Worm (Caenorhabditis elegans) whole organism, late embryonic: ENCODE data around the gene clec-262.

Experiments
- ama-1 ChIP-seq: fragments of 150-350 bp; optimal IDR thresholded peaks from 2 replicates; lab custom pipeline; 2014
- ceh-6 ChIP-seq: fragments of 200-800 bp; sonication (Bioruptor generic); optimal IDR thresholded peaks from 2 replicates; lab custom pipeline; 2018; ENCODE audit warnings: mild to moderate bottlenecking, missing genetic modification characterization, missing compliant biosample characterization
- ceh-9 ChIP-seq: sonication (generic microtip); optimal IDR thresholded peaks from 2 replicates; lab custom pipeline; 2016; ENCODE audit warnings: mild to moderate bottlenecking, missing genetic modification characterization, inconsistent platforms, missing compliant biosample characterization
- che-1 ChIP-seq: sonication (generic microtip); optimal IDR thresholded peaks from 2 replicates; lab custom pipeline; 2016; ENCODE audit warnings: mild to moderate bottlenecking, missing genetic modification characterization, missing compliant biosample characterization
- elt-2 ChIP-seq: sonication (generic microtip); optimal IDR thresholded peaks from 2 replicates; lab custom pipeline; 2016; ENCODE audit warnings: missing genetic modification reagents, missing genetic modification characterization, missing compliant biosample characterization
- nhr-11 ChIP-seq: fragments of 150-350 bp; optimal IDR thresholded peaks from 2 replicates; lab custom pipeline; 2014; ENCODE audit warnings: missing biosample characterization, missing genetic modification characterization
- pha-2 ChIP-seq: sonication (generic microtip); optimal IDR thresholded peaks from 2 replicates; lab custom pipeline; 2017; ENCODE audit warnings: mild to moderate bottlenecking, missing genetic modification characterization, missing compliant biosample characterization
- rnt-1 ChIP-seq: sonication (generic microtip); optimal IDR thresholded peaks from 2 replicates; lab custom pipeline; 2016; ENCODE audit warnings: missing genetic modification characterization, missing compliant biosample characterization

DNA sequence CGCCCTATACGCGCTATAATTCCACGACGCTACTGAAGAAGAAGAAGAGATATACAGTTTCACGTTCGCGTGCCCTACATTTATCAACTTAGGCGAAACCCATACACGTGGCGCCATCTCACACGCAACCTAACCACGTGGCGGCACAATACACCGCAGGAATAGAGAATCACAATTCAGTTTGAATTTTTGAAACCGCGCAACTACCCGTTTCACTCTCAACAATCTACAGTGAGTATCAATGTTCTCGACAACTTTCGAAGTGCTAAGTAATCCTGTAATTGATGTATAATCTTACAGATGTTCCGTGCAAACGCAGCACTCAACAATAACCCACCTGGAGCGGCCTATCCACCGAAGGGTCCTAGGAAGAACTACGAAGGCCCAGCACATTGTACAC lies 5.8 kb upstream of the clec-262 start, which contains the start of gene ZC15.1:
- no peak for TF ChIP-seq ceh-6 (GFP tag; lab: Kevin White, UChicago)
- TF ChIP-seq ceh-9 (tag; lab: Kevin White, UChicago) = no peak
- no peak for TF ChIP-seq ama-1
- no peak for TF ChIP-seq che-1 (tag; lab: Kevin White, UChicago)
- TF ChIP-seq pha-2 (tag; lab: Kevin White, UChicago) = no peak
- no peak for TF ChIP-seq rnt-1
- TF ChIP-seq nhr-11 (tag; lab: Kevin White, UChicago) = no peak
- TF ChIP-seq elt-2 (tag; lab: Kevin White, UChicago) = no peak
